Fruit fly (Drosophila melanogaster): ENCODE data around the gene CG5937.
A peak's percentile ranks its signal among the peaks of the same experiment; 100 is the strongest.

Gene CG5937

dm6 chrX:6094599-6094998, 54.8 kb downstream of the CG5937 start:
- TF ChIP-seq CG14655 (GFP tag; optimal IDR thresholded peaks at IDR 0.05) (no peak), fd96Ca (GFP tag; IDR thresholded peaks at IDR 0.05) (no peak), D1 (tag; optimal IDR thresholded peaks at IDR 0.05) (no peak), CG15710 (tag; optimal IDR thresholded peaks at IDR 0.05) (no peak), CG8301 (tag; optimal IDR thresholded peaks at IDR 0.05) (no peak), rn (GFP tag; IDR thresholded peaks at IDR 0.05) (no peak), Pif1A (GFP tag; optimal IDR thresholded peaks at IDR 0.05) (no peak), CG17806 (tag; optimal IDR thresholded peaks at IDR 0.05) (no peak), CG9948 (tag; optimal IDR thresholded peaks at IDR 0.05) (no peak), CG13204 (GFP tag; optimal IDR thresholded peaks at IDR 0.05) (no peak), Ets98B (GFP tag; IDR thresholded peaks at IDR 0.05) (no peak), CG32121 (GFP tag; IDR thresholded peaks at IDR 0.05) (no peak), CG8159 (tag; optimal IDR thresholded peaks at IDR 0.05) (no peak), gl (tag; optimal IDR thresholded peaks at IDR 0.05) (no peak), Snoo (tag; optimal IDR thresholded peaks at IDR 0.05) (no peak), CG4496 (GFP tag; IDR thresholded peaks at IDR 0.05) (no peak)

- TF ChIP-seq CG32121 (GFP tag; IDR thresholded peaks at IDR 0.05) (no peak), rn (GFP tag; IDR thresholded peaks at IDR 0.05) (0 out of 2 replicates have a peak, but pooled peaks have one; percentile 3), CG4496 (GFP tag; IDR thresholded peaks at IDR 0.05) (no peak; the same call in 2 of the 3 replicates), fd96Ca (GFP tag; IDR thresholded peaks at IDR 0.05) (peak; percentile 74; the same call in 2 of the 3 replicates), CG13204 (GFP tag; optimal IDR thresholded peaks at IDR 0.05) (no peak), D1 (tag; optimal IDR thresholded peaks at IDR 0.05) (no peak), CG15710 (tag; optimal IDR thresholded peaks at IDR 0.05) (peak; percentile 47), CG12605 (GFP tag; IDR thresholded peaks at IDR 0.05) (0 out of 2 replicates have a peak, but pooled peaks have one; percentile 42), Snoo (tag; optimal IDR thresholded peaks at IDR 0.05) (no peak), CG17806 (tag; optimal IDR thresholded peaks at IDR 0.05) (no peak), CG8159 (tag; optimal IDR thresholded peaks at IDR 0.05) (peak; percentile 62), EcR (GFP tag; optimal IDR thresholded peaks at IDR 0.05) (no peak), Pif1B (GFP tag; optimal IDR thresholded peaks at IDR 0.05) (peak; percentile 39), CG8301 (tag; optimal IDR thresholded peaks at IDR 0.05) (no peak), Pif1A (GFP tag; optimal IDR thresholded peaks at IDR 0.05) (peak; percentile 58), gl (tag; optimal IDR thresholded peaks at IDR 0.05) (no peak), CG9948 (tag; optimal IDR thresholded peaks at IDR 0.05) (peak; percentile 51), Ets98B (GFP tag; IDR thresholded peaks at IDR 0.05) (peak; percentile 47), CG14655 (GFP tag; optimal IDR thresholded peaks at IDR 0.05) (peak; percentile 51), CG10348 (GFP tag; IDR thresholded peaks at IDR 0.05) (no peak), CG34367 (tag; optimal IDR thresholded peaks at IDR 0.05) (peak; percentile 26)
Observed at dm6 chrX:6097578-6097977, 57.8 kb downstream of the CG5937 start.
